Fruit fly (Drosophila melanogaster) whole organism, embryonic: ENCODE results near the gene PRL-1.

Experiments used
- Asciz ChIP-seq: fragments of 200-800 bp; sonication (Bioruptor generic); optimal IDR thresholded peaks from 2 replicates; lab custom pipeline; 2017; ENCODE audit warnings: missing biosample characterization, mild to moderate bottlenecking, missing genetic modification characterization, missing genetic modification reagents
- BEAF-32 ChIP-seq: fragments of 200-800 bp; sonication (Bioruptor generic); optimal IDR thresholded peaks from 3 replicates; lab custom pipeline; 2017; ENCODE audit warnings: missing biosample characterization, missing genetic modification characterization, mild to moderate bottlenecking, moderate library complexity, missing genetic modification reagents
- Bteb2 ChIP-seq: fragments of 200-800 bp; sonication (Bioruptor generic); optimal IDR thresholded peaks from 2 replicates; lab custom pipeline; 2016; ENCODE audit warnings: missing biosample characterization, missing genetic modification characterization
- CG10366 ChIP-seq: fragments of 200-800 bp; sonication (Bioruptor generic); IDR thresholded peaks from 2 replicates; pipeline ENCODE4 v1.3.6; 2022; ENCODE audit warnings: missing biosample characterization, missing genetic modification characterization
- CG10979 ChIP-seq: fragments of 200-800 bp; sonication (Bioruptor generic); optimal IDR thresholded peaks from 2 replicates; lab custom pipeline; 2018; ENCODE audit warnings: missing biosample characterization, mild to moderate bottlenecking, missing genetic modification characterization, moderate library complexity
- CG12299 ChIP-seq: fragments of 200-800 bp; sonication (Bioruptor generic); optimal IDR thresholded peaks from 2 replicates; lab custom pipeline; 2018; ENCODE audit warnings: missing biosample characterization, mild to moderate bottlenecking, missing genetic modification characterization
- CG14667 ChIP-seq: fragments of 200-800 bp; sonication (Bioruptor generic); IDR thresholded peaks from 2 replicates; pipeline ENCODE4 v1.3.6; 2022; ENCODE audit warnings: missing biosample characterization, missing genetic modification characterization
- CG15696 ChIP-seq: fragments of 200-800 bp; sonication (Bioruptor generic); optimal IDR thresholded peaks from 2 replicates; lab custom pipeline; 2019; ENCODE audit warnings: missing biosample characterization, mild to moderate bottlenecking, missing genetic modification characterization, moderate library complexity
- CG16815 ChIP-seq: fragments of 200-800 bp; sonication (Bioruptor generic); optimal IDR thresholded peaks from 3 replicates; lab custom pipeline; 2017; ENCODE audit warnings: missing biosample characterization, mild to moderate bottlenecking, missing genetic modification characterization
- CG2116 ChIP-seq: fragments of 200-800 bp; sonication (Bioruptor generic); optimal IDR thresholded peaks from 3 replicates; lab custom pipeline; 2018; ENCODE audit warnings: missing biosample characterization, mild to moderate bottlenecking, missing genetic modification characterization
- CG2712 ChIP-seq: fragments of 200-800 bp; optimal IDR thresholded peaks from 3 replicates; lab custom pipeline; 2019; ENCODE audit warnings: missing biosample characterization, mild to moderate bottlenecking, missing genetic modification characterization, moderate library complexity
- CG30403 ChIP-seq: fragments of 200-800 bp; sonication (Bioruptor generic); optimal IDR thresholded peaks from 3 replicates; lab custom pipeline; 2016; ENCODE audit warnings: missing biosample characterization, missing genetic modification characterization
- CG3065 ChIP-seq: fragments of 200-800 bp; sonication (Bioruptor generic); optimal IDR thresholded peaks from 2 replicates; lab custom pipeline; 2016; ENCODE audit warnings: missing biosample characterization, missing genetic modification characterization
- CG33557 ChIP-seq: fragments of 200-800 bp; sonication (Bioruptor generic); optimal IDR thresholded peaks from 2 replicates; lab custom pipeline; 2019; ENCODE audit warnings: missing biosample characterization, mild to moderate bottlenecking, missing genetic modification characterization, moderate library complexity
- CG4282 ChIP-seq: fragments of 200-800 bp; sonication (Bioruptor generic); optimal IDR thresholded peaks from 2 replicates; lab custom pipeline; 2016; ENCODE audit warnings: missing biosample characterization, missing genetic modification characterization
- CG4404 ChIP-seq: fragments of 200-800 bp; sonication (Bioruptor generic); IDR thresholded peaks from 2 replicates; pipeline ENCODE4 v1.3.6; 2022; ENCODE audit warnings: missing biosample characterization, missing genetic modification characterization
- CG7556 ChIP-seq: fragments of 200-800 bp; sonication (Bioruptor generic); optimal IDR thresholded peaks from 2 replicates; lab custom pipeline; 2017; ENCODE audit warnings: missing biosample characterization, mild to moderate bottlenecking, missing genetic modification characterization
- CG8359 ChIP-seq: fragments of 200-800 bp; sonication (Bioruptor generic); optimal IDR thresholded peaks from 2 replicates; lab custom pipeline; 2017; ENCODE audit warnings: missing biosample characterization, mild to moderate bottlenecking, missing genetic modification characterization, borderline replicate concordance
- CG9797 ChIP-seq: fragments of 200-800 bp; sonication (Bioruptor generic); optimal IDR thresholded peaks from 3 replicates; lab custom pipeline; 2018; ENCODE audit warnings: missing biosample characterization, mild to moderate bottlenecking, missing genetic modification characterization
- CHES-1-like ChIP-seq: fragments of 200-800 bp; sonication (Bioruptor generic); optimal IDR thresholded peaks from 2 replicates; lab custom pipeline; 2016; ENCODE audit warnings: missing biosample characterization, missing genetic modification characterization
- Chrac-16 ChIP-seq: fragments of 200-800 bp; sonication (Bioruptor generic); optimal IDR thresholded peaks from 3 replicates; lab custom pipeline; 2016; ENCODE audit warnings: missing biosample characterization, missing genetic modification characterization
- D19B ChIP-seq: fragments of 200-800 bp; sonication (Bioruptor generic); optimal IDR thresholded peaks from 2 replicates; lab custom pipeline; 2017; ENCODE audit warnings: missing biosample characterization, mild to moderate bottlenecking, missing genetic modification characterization
- Dbx ChIP-seq: fragments of 200-800 bp; sonication (Bioruptor generic); IDR thresholded peaks from 3 replicates; pipeline ENCODE4 v1.3.6; 2022; ENCODE audit warnings: missing biosample characterization, missing genetic modification characterization
- Dll ChIP-seq: fragments of 200-800 bp; sonication (Bioruptor generic); IDR thresholded peaks from 4 replicates; pipeline ENCODE4 v1.3.6; 2022; ENCODE audit warnings: missing biosample characterization, missing genetic modification characterization; ENCODE audit not compliant: partially characterized antibody
- Meics ChIP-seq: fragments of 200-800 bp; sonication (Bioruptor generic); optimal IDR thresholded peaks from 2 replicates; lab custom pipeline; 2017; ENCODE audit warnings: missing biosample characterization, mild to moderate bottlenecking, missing genetic modification characterization
- NC2β ChIP-seq: fragments of 200-800 bp; sonication (Bioruptor generic); optimal IDR thresholded peaks from 2 replicates; lab custom pipeline; 2016; ENCODE audit warnings: missing biosample characterization, missing genetic modification characterization
- Neu2 ChIP-seq: fragments of 200-800 bp; sonication (Bioruptor generic); optimal IDR thresholded peaks from 3 replicates; lab custom pipeline; 2016; ENCODE audit warnings: missing biosample characterization, missing genetic modification characterization, borderline replicate concordance
- Sox100B ChIP-seq: fragments of 200-800 bp; sonication (Bioruptor generic); optimal IDR thresholded peaks from 3 replicates; lab custom pipeline; 2018; ENCODE audit warnings: missing biosample characterization, mild to moderate bottlenecking, missing genetic modification characterization
- Tbp ChIP-seq: fragments of >200 bp; optimal IDR thresholded peaks from 2 replicates; lab custom pipeline; 2018; ENCODE audit warnings: missing biosample characterization, missing genetic modification characterization
- Trl ChIP-seq, 3 experiments: fragments of >200 bp in 2 of 3; fragments of 200-800 bp in 1 of 3; sonication (Bioruptor generic) in 1 of 3; optimal IDR thresholded peaks; 2 replicates in 1 of 3; 3 replicates in 2 of 3; lab custom pipeline; 2016 to 2017; ENCODE audit warnings: missing biosample characterization in 1 of 3, missing genetic modification characterization in 1 of 3
- Xbp1 ChIP-seq: fragments of 200-800 bp; sonication (Bioruptor generic); optimal IDR thresholded peaks from 3 replicates; lab custom pipeline; 2016; ENCODE audit warnings: missing biosample characterization, mild to moderate bottlenecking, missing genetic modification characterization
- Xrp1 ChIP-seq: fragments of 200-800 bp; sonication (Bioruptor generic); IDR thresholded peaks from 2 replicates; pipeline ENCODE4 v1.3.6; 2022; ENCODE audit warnings: missing biosample characterization, missing genetic modification characterization
- en ChIP-seq: fragments of 200-800 bp; sonication (Bioruptor generic); optimal IDR thresholded peaks from 2 replicates; lab custom pipeline; 2016; ENCODE audit warnings: missing biosample characterization, missing genetic modification characterization
- exex ChIP-seq: fragments of 200-800 bp; sonication (Bioruptor generic); optimal IDR thresholded peaks from 4 replicates; lab custom pipeline; 2018; ENCODE audit warnings: missing biosample characterization, mild to moderate bottlenecking, missing genetic modification characterization, moderate library complexity
- gcm ChIP-seq: fragments of 200-800 bp; sonication (Bioruptor generic); optimal IDR thresholded peaks from 2 replicates; lab custom pipeline; 2019; ENCODE audit warnings: missing biosample characterization, mild to moderate bottlenecking, missing genetic modification characterization, moderate library complexity
- grau ChIP-seq: fragments of 200-800 bp; optimal IDR thresholded peaks from 3 replicates; lab custom pipeline; 2019; ENCODE audit warnings: missing biosample characterization, mild to moderate bottlenecking, missing genetic modification characterization, moderate library complexity
- hbn ChIP-seq: fragments of 200-800 bp; sonication (Bioruptor generic); IDR thresholded peaks from 2 replicates; pipeline ENCODE4 v1.3.6; 2022; ENCODE audit warnings: missing biosample characterization, missing genetic modification characterization; ENCODE audit not compliant: partially characterized antibody
- kay ChIP-seq: fragments of 200-800 bp; sonication (Bioruptor generic); optimal IDR thresholded peaks from 2 replicates; lab custom pipeline; 2016; ENCODE audit warnings: missing biosample characterization, missing genetic modification characterization
- luna ChIP-seq: fragments of 200-800 bp; sonication (Bioruptor generic); optimal IDR thresholded peaks from 2 replicates; lab custom pipeline; 2016; ENCODE audit warnings: missing biosample characterization, missing genetic modification characterization
- phol ChIP-seq: fragments of 200-800 bp; sonication (Bioruptor generic); optimal IDR thresholded peaks from 3 replicates; lab custom pipeline; 2018; ENCODE audit warnings: missing biosample characterization, mild to moderate bottlenecking, missing genetic modification characterization, moderate library complexity
- pnt ChIP-seq: fragments of 200-800 bp; sonication (Bioruptor generic); optimal IDR thresholded peaks from 3 replicates; lab custom pipeline; 2016; ENCODE audit warnings: missing biosample characterization, missing genetic modification characterization
- sens ChIP-seq: fragments of 200-800 bp; sonication (Bioruptor generic); peaks from one replicate; lab custom pipeline; 2016; ENCODE audit warnings: missing biosample characterization, missing genetic modification characterization
- slbo ChIP-seq: fragments of 200-800 bp; sonication (Bioruptor generic); IDR thresholded peaks from 2 replicates; pipeline ENCODE4 v1.3.6; 2022; ENCODE audit warnings: missing biosample characterization, missing genetic modification characterization
- tll ChIP-seq, 2 experiments: fragments of 200-800 bp in 1 of 2; fragments of >200 bp in 1 of 2; sonication (Bioruptor generic) in 1 of 2; optimal IDR thresholded peaks; 2 replicates each; lab custom pipeline; 2017 to 2019; ENCODE audit warnings: missing biosample characterization in 2 of 2, missing genetic modification characterization in 2 of 2, mild to moderate bottlenecking in 1 of 2, moderate library complexity in 1 of 2
- tna ChIP-seq: fragments of 200-800 bp; sonication (Bioruptor generic); IDR thresholded peaks from 2 replicates; pipeline ENCODE4 v1.3.6; 2022; ENCODE audit warnings: missing biosample characterization, missing genetic modification characterization; ENCODE audit not compliant: partially characterized antibody
- toy ChIP-seq: fragments of 200-800 bp; sonication (Bioruptor generic); IDR thresholded peaks from 2 replicates; pipeline ENCODE4 v1.3.6; 2022; ENCODE audit warnings: missing biosample characterization, missing genetic modification characterization
- unc-4 ChIP-seq: fragments of 200-800 bp; sonication (Bioruptor generic); IDR thresholded peaks from 2 replicates; pipeline ENCODE4 v1.3.6; 2022; ENCODE audit warnings: missing biosample characterization, missing genetic modification characterization; ENCODE audit not compliant: partially characterized antibody
- unpg ChIP-seq: fragments of 200-800 bp; sonication (Bioruptor generic); optimal IDR thresholded peaks from 3 replicates; lab custom pipeline; 2018; ENCODE audit warnings: missing biosample characterization, mild to moderate bottlenecking, missing genetic modification characterization, moderate library complexity
- zfh2 ChIP-seq: fragments of 200-800 bp; sonication (Bioruptor generic); optimal IDR thresholded peaks from 2 replicates; lab custom pipeline; 2016; ENCODE audit warnings: missing biosample characterization, missing genetic modification characterization

PRL-1 gene

dm6 chr2L:16302773-16303279, 45.4 kb upstream of the PRL-1 start, which contains the start of gene GMF (continued):
- TF ChIP-seq CG33557 (GFP tag; lab: Kevin White, UChicago) (peak; percentile 37), Meics (GFP tag; lab: Kevin White, UChicago) (peak; percentile 39), en (no peak), Tbp (GFP tag; lab: Kevin White, UChicago) (no peak), unc-4 (GFP tag; lab: Robert Waterston, UW) (peak; percentile 21; the same call in 1 of the 2 replicates), gcm (GFP tag; lab: Kevin White, UChicago) (peak; percentile 1), Xrp1 (peak; percentile 55), CG8359 (GFP tag; lab: Kevin White, UChicago) (no peak), NC2β (GFP tag; lab: Kevin White, UChicago) (peak; percentile 38), grau (tag; lab: Kevin White, UChicago) (peak; percentile 43), CG30403 (peak; percentile 49), CG16815 (GFP tag; lab: Kevin White, UChicago) (no peak), sens (GFP tag; lab: Kevin White, UChicago) (peak; percentile 82), D19B (peak; percentile 73), CHES-1-like (peak; percentile 35), CG2116 (GFP tag; lab: Kevin White, UChicago) (peak; percentile 62), luna (no peak), pnt (no peak), tll (GFP tag; optimal IDR thresholded peaks at IDR 0.05; lab: Kevin White, UChicago) (no peak), BEAF-32 (GFP tag; lab: Kevin White, UChicago) (peak; percentile 67), slbo (GFP tag; lab: Robert Waterston, UW) (peak; percentile 45; the same call in 1 of the 2 replicates), CG9797 (peak; percentile 60), Dll (GFP tag; lab: Robert Waterston, UW) (peak; percentile 66), CG10979 (tag; lab: Kevin White, UChicago) (peak; percentile 63), CG4282 (GFP tag; lab: Kevin White, UChicago) (no peak), CG4404 (GFP tag; lab: Robert Waterston, UW) (no peak), toy (GFP tag; lab: Robert Waterston, UW) (no peak), CG10366 (no peak), Neu2 (no peak), CG14667 (GFP tag; lab: Robert Waterston, UW) (no peak), exex (tag; lab: Kevin White, UChicago) (peak; percentile 41), kay (peak; percentile 79), Asciz (GFP tag; lab: Kevin White, UChicago) (peak; percentile 26), CG12299 (tag; lab: Kevin White, UChicago) (peak; percentile 54), unpg (GFP tag; lab: Kevin White, UChicago) (peak; percentile 40), CG3065 (GFP tag; lab: Kevin White, UChicago) (peak; percentile 5), phol (tag; lab: Kevin White, UChicago) (peak; percentile 70), CG2712 (tag; lab: Kevin White, UChicago) (peak; percentile 68), tna (GFP tag; lab: Robert Waterston, UW) (no peak), Xbp1 (peak; percentile 43), Dbx (GFP tag; lab: Robert Waterston, UW) (0 out of 3 replicates have a peak, but pooled peaks have one; percentile 11), Sox100B (peak; percentile 31), hbn (GFP tag; lab: Robert Waterston, UW) (no peak), CG15696 (tag; lab: Kevin White, UChicago) (peak; percentile 46), CG7556 (GFP tag; lab: Kevin White, UChicago) (peak; percentile 30), Trl (optimal IDR thresholded peaks at IDR 0.05; lab: Kevin White, UChicago) (no peak), Trl (GFP tag; optimal IDR thresholded peaks at IDR 0.05; lab: Kevin White, UChicago) (no peak), Bteb2 (GFP tag; lab: Kevin White, UChicago) (peak; percentile 6), zfh2 (GFP tag; lab: Kevin White, UChicago) (peak; percentile 23), Chrac-16 (peak; percentile 42)
